Worm (Caenorhabditis elegans) whole organism, midembryonic: Measurements from ENCODE around the gene C26B2.2.

Source experiments
- T22C8.4 ChIP-seq: fragments of 200-800 bp; sonication (Bioruptor generic); IDR thresholded peaks from 2 replicates; pipeline ENCODE4 v1.3.6; 2022; ENCODE audit warnings: missing genetic modification characterization, missing compliant biosample characterization
- cog-1 ChIP-seq: sonication (generic microtip); optimal IDR thresholded peaks from 2 replicates; lab custom pipeline; 2016; ENCODE audit warnings: missing genetic modification characterization, missing compliant biosample characterization
- flt-1 ChIP-seq: fragments of 200-800 bp; sonication (Bioruptor generic); IDR thresholded peaks from 2 replicates; pipeline ENCODE4 v1.3.6; 2022; ENCODE audit warnings: missing genetic modification characterization, missing compliant biosample characterization
- klf-2 ChIP-seq: fragments of 200-800 bp; sonication (Bioruptor generic); conservative IDR thresholded peaks from 2 replicates; pipeline ENCODE4 v1.3.6; 2022; ENCODE audit warnings: missing genetic modification reagents, missing genetic modification characterization, missing compliant biosample characterization
- med-1 ChIP-seq: sonication (generic microtip); optimal IDR thresholded peaks from 2 replicates; lab custom pipeline; 2017; ENCODE audit warnings: missing genetic modification characterization, mild to moderate bottlenecking, missing compliant biosample characterization, antibody characterized with exemption, missing genetic modification reagents; ENCODE audit not compliant: insufficient read depth
- ref-1 ChIP-seq: fragments of 200-800 bp; sonication (Bioruptor generic); conservative IDR thresholded peaks from 2 replicates; pipeline ENCODE4 v1.3.6; 2022; ENCODE audit warnings: missing genetic modification reagents, missing genetic modification characterization, missing compliant biosample characterization
- tab-1 ChIP-seq: fragments of 200-800 bp; sonication (Bioruptor generic); IDR thresholded peaks from 2 replicates; pipeline ENCODE4 v1.3.6; 2022; ENCODE audit warnings: missing genetic modification characterization, missing compliant biosample characterization
- ztf-23 ChIP-seq: fragments of 200-800 bp; sonication (Bioruptor generic); IDR thresholded peaks from 2 replicates; pipeline ENCODE4 v1.3.6; 2022; ENCODE audit warnings: missing genetic modification reagents, missing genetic modification characterization, missing compliant biosample characterization
- ztf-29 ChIP-seq: fragments of 200-800 bp; sonication (Bioruptor generic); IDR thresholded peaks from 2 replicates; pipeline ENCODE4 v1.3.6; 2022; ENCODE audit warnings: missing genetic modification reagents, missing genetic modification characterization, missing compliant biosample characterization

Gene C26B2.2

ce11 chrIV:8048083-8048482 lies 26.2 kb upstream of the C26B2.2 start:
- TF ChIP-seq flt-1 (no peak), tab-1 (GFP tag; lab: Robert Waterston, UW) (no peak), ref-1 (GFP tag; lab: Robert Waterston, UW) (no peak), ztf-23 (GFP tag; lab: Robert Waterston, UW) (no peak), ztf-29 (no peak), T22C8.4 (GFP tag; lab: Robert Waterston, UW) (no peak), cog-1 (tag; lab: Kevin White, UChicago) (no peak), med-1 (GFP tag; lab: Kevin White, UChicago) (no peak), klf-2 (GFP tag; lab: Robert Waterston, UW) (no peak)

ce11 chrIV:8044574-8044973 lies 22.7 kb upstream of the C26B2.2 start, which contains the start of gene nhr-258:
nhr-258 (plus strand) TSS chrIV:8044938.
- TF ChIP-seq tab-1 (GFP tag; lab: Robert Waterston, UW) (no peak), ztf-29 (no peak), ref-1 (GFP tag; lab: Robert Waterston, UW) (no peak)

ce11 chrIV:8043722-8044121 lies 21.8 kb upstream of the C26B2.2 start:
- no peak for TF ChIP-seq ztf-23 (GFP tag; lab: Robert Waterston, UW)
- no peak for TF ChIP-seq cog-1 (tag; lab: Kevin White, UChicago)
- TF ChIP-seq T22C8.4 (GFP tag; lab: Robert Waterston, UW): no peak
- TF ChIP-seq klf-2 (GFP tag; lab: Robert Waterston, UW): no peak
- TF ChIP-seq med-1 (GFP tag; lab: Kevin White, UChicago): no peak
- no peak for TF ChIP-seq flt-1
- TF ChIP-seq ref-1 (GFP tag; lab: Robert Waterston, UW): no peak

- TF ChIP-seq tab-1 (GFP tag; lab: Robert Waterston, UW): no peak
- no peak for TF ChIP-seq klf-2 (GFP tag; lab: Robert Waterston, UW)
Observed at ce11 chrIV:8042897-8043296, 21.0 kb upstream of the C26B2.2 start.

- no peak for TF ChIP-seq klf-2 (GFP tag; lab: Robert Waterston, UW)
- TF ChIP-seq flt-1: no peak
- TF ChIP-seq tab-1 (GFP tag; lab: Robert Waterston, UW): no peak
- no peak for TF ChIP-seq cog-1 (tag; lab: Kevin White, UChicago)
- no peak for TF ChIP-seq T22C8.4 (GFP tag; lab: Robert Waterston, UW)
- TF ChIP-seq ztf-29: no peak
- TF ChIP-seq ref-1 (GFP tag; lab: Robert Waterston, UW): no peak
- TF ChIP-seq ztf-23 (GFP tag; lab: Robert Waterston, UW): no peak
- TF ChIP-seq med-1 (GFP tag; lab: Kevin White, UChicago): no peak
Observed at ce11 chrIV:8042005-8042404, 20.1 kb upstream of the C26B2.2 start.

ce11 chrIV:8040610-8041317 lies 18.8 kb upstream of the C26B2.2 start:
- TF ChIP-seq med-1 (GFP tag; lab: Kevin White, UChicago) (no peak), flt-1 (no peak), klf-2 (GFP tag; lab: Robert Waterston, UW) (no peak), ztf-23 (GFP tag; lab: Robert Waterston, UW) (no peak), ref-1 (GFP tag; lab: Robert Waterston, UW) (no peak), cog-1 (tag; lab: Kevin White, UChicago) (no peak), tab-1 (GFP tag; lab: Robert Waterston, UW) (no peak), ztf-29 (no peak), T22C8.4 (GFP tag; lab: Robert Waterston, UW) (no peak)

- TF ChIP-seq flt-1: no peak
- no peak for TF ChIP-seq cog-1 (tag; lab: Kevin White, UChicago)
- no peak for TF ChIP-seq med-1 (GFP tag; lab: Kevin White, UChicago)
Observed at ce11 chrIV:8036492-8036891, 14.6 kb upstream of the C26B2.2 start.

- TF ChIP-seq cog-1 (tag; lab: Kevin White, UChicago) (no peak), T22C8.4 (GFP tag; lab: Robert Waterston, UW) (no peak)
Observed at ce11 chrIV:8034182-8034581, 12.3 kb upstream of the C26B2.2 start.

- no peak for TF ChIP-seq klf-2 (GFP tag; lab: Robert Waterston, UW)
- no peak for TF ChIP-seq T22C8.4 (GFP tag; lab: Robert Waterston, UW)
- no peak for TF ChIP-seq flt-1
Observed at ce11 chrIV:8032135-8032915, 10.4 kb upstream of the C26B2.2 start.

ce11 chrIV:8030099-8030498 lies 8.2 kb upstream of the C26B2.2 start:
- TF ChIP-seq klf-2 (GFP tag; lab: Robert Waterston, UW) (no peak), cog-1 (tag; lab: Kevin White, UChicago) (no peak), T22C8.4 (GFP tag; lab: Robert Waterston, UW) (no peak), ztf-23 (GFP tag; lab: Robert Waterston, UW) (no peak), flt-1 (no peak), ztf-29 (no peak), med-1 (GFP tag; lab: Kevin White, UChicago) (no peak), ref-1 (GFP tag; lab: Robert Waterston, UW) (no peak), tab-1 (GFP tag; lab: Robert Waterston, UW) (no peak)
